Fruit fly (Drosophila melanogaster) whole organism, embryonic: Measurements from ENCODE around the gene tj.

Experiments
- Awh ChIP-seq: fragments of 200-800 bp; sonication (Bioruptor generic); IDR thresholded peaks from 2 replicates; pipeline ENCODE4, ENCODE4 v1.3.6; 2022; ENCODE audit warnings: missing biosample characterization, missing genetic modification characterization
- CG10366 ChIP-seq: fragments of 200-800 bp; sonication (Bioruptor generic); IDR thresholded peaks from 2 replicates; pipeline ENCODE4 v1.3.6; 2022; ENCODE audit warnings: missing biosample characterization, missing genetic modification characterization
- CG10462 ChIP-seq: fragments of 200-800 bp; sonication (Bioruptor generic); optimal IDR thresholded peaks from 2 replicates; lab custom pipeline; 2016; ENCODE audit warnings: missing biosample characterization, missing genetic modification characterization
- CG11093 ChIP-seq: fragments of 200-800 bp; sonication (Bioruptor generic); IDR thresholded peaks from 3 replicates; pipeline ENCODE4 v1.3.6; 2022; ENCODE audit warnings: missing biosample characterization, missing genetic modification characterization
- CG11247 ChIP-seq: fragments of 200-800 bp; sonication (Bioruptor generic); IDR thresholded peaks from 2 replicates; pipeline ENCODE4 v1.3.6; 2022; ENCODE audit warnings: missing biosample characterization, missing genetic modification characterization
- CG12219 ChIP-seq: fragments of 200-800 bp; sonication (Bioruptor generic); optimal IDR thresholded peaks from 3 replicates; lab custom pipeline; 2018; ENCODE audit warnings: missing biosample characterization, mild to moderate bottlenecking, missing genetic modification characterization
- CG13624 ChIP-seq: fragments of 200-800 bp; sonication (Bioruptor generic); optimal IDR thresholded peaks from 2 replicates; lab custom pipeline; 2016; ENCODE audit warnings: missing biosample characterization, missing genetic modification characterization
- CG14014 ChIP-seq: fragments of 200-800 bp; sonication (Bioruptor generic); IDR thresholded peaks from 2 replicates; pipeline ENCODE4 v1.3.6; 2022; ENCODE audit warnings: missing biosample characterization, missing genetic modification characterization
- CG14050 ChIP-seq: fragments of 200-800 bp; sonication (Bioruptor generic); IDR thresholded peaks from 3 replicates; pipeline ENCODE4 v1.3.6; 2022; ENCODE audit warnings: missing biosample characterization, missing genetic modification characterization
- CG15011 ChIP-seq: fragments of 200-800 bp; sonication (Bioruptor generic); optimal IDR thresholded peaks from 3 replicates; lab custom pipeline; 2018; ENCODE audit warnings: missing biosample characterization, mild to moderate bottlenecking, missing genetic modification characterization
- CG15601 ChIP-seq: fragments of 200-800 bp; sonication (Bioruptor generic); optimal IDR thresholded peaks from 3 replicates; lab custom pipeline; 2019; ENCODE audit warnings: missing biosample characterization, mild to moderate bottlenecking, missing genetic modification characterization, moderate library complexity
- CG16813 ChIP-seq: fragments of 200-800 bp; sonication (Bioruptor generic); IDR thresholded peaks from 3 replicates; pipeline ENCODE4 v1.3.6; 2022; ENCODE audit warnings: missing biosample characterization, missing genetic modification characterization; ENCODE audit not compliant: partially characterized antibody
- CG16863 ChIP-seq: fragments of 200-800 bp; sonication (Bioruptor generic); optimal IDR thresholded peaks from 3 replicates; lab custom pipeline; 2016; ENCODE audit warnings: missing biosample characterization, missing genetic modification characterization
- CG17328 ChIP-seq: fragments of 200-800 bp; sonication (Bioruptor generic); IDR thresholded peaks from 2 replicates; pipeline ENCODE4 v1.3.6; 2022; ENCODE audit warnings: missing biosample characterization, missing genetic modification characterization
- CG17829 ChIP-seq: fragments of 200-800 bp; optimal IDR thresholded peaks from 2 replicates; lab custom pipeline; 2019; ENCODE audit warnings: missing biosample characterization, mild to moderate bottlenecking, missing genetic modification characterization, moderate library complexity
- CG2199 ChIP-seq: fragments of 200-800 bp; sonication (Bioruptor generic); IDR thresholded peaks from 3 replicates; pipeline ENCODE4 v1.3.6; 2022; ENCODE audit warnings: missing biosample characterization, missing genetic modification characterization
- CG30403 ChIP-seq: fragments of 200-800 bp; sonication (Bioruptor generic); optimal IDR thresholded peaks from 3 replicates; lab custom pipeline; 2016; ENCODE audit warnings: missing biosample characterization, missing genetic modification characterization
- CG33557 ChIP-seq: fragments of 200-800 bp; sonication (Bioruptor generic); optimal IDR thresholded peaks from 2 replicates; lab custom pipeline; 2019; ENCODE audit warnings: missing biosample characterization, mild to moderate bottlenecking, missing genetic modification characterization, moderate library complexity
- CG3407 ChIP-seq: fragments of 200-800 bp; sonication (Bioruptor generic); optimal IDR thresholded peaks from 2 replicates; lab custom pipeline; 2018; ENCODE audit warnings: missing biosample characterization, mild to moderate bottlenecking, missing genetic modification characterization
- CG34422 ChIP-seq: fragments of 200-800 bp; sonication (Bioruptor generic); IDR thresholded peaks from 3 replicates; pipeline ENCODE4 v1.3.6; 2022; ENCODE audit warnings: missing biosample characterization, missing genetic modification characterization
- CG43689 ChIP-seq: fragments of 200-800 bp; sonication (Bioruptor generic); IDR thresholded peaks from 2 replicates; pipeline ENCODE4 v1.3.6; 2022; ENCODE audit warnings: missing biosample characterization, missing genetic modification characterization
- CG6813 ChIP-seq: fragments of 200-800 bp; sonication (Bioruptor generic); optimal IDR thresholded peaks from 2 replicates; lab custom pipeline; 2017; ENCODE audit warnings: missing biosample characterization, missing genetic modification characterization, mild to moderate bottlenecking, moderate library complexity, missing genetic modification reagents
- CG7786 ChIP-seq: fragments of 200-800 bp; sonication (Bioruptor generic); optimal IDR thresholded peaks from 2 replicates; lab custom pipeline; 2016; ENCODE audit warnings: missing biosample characterization, missing genetic modification characterization
- CG8089 ChIP-seq: fragments of 200-800 bp; sonication (Bioruptor generic); optimal IDR thresholded peaks from 3 replicates; lab custom pipeline; 2016; ENCODE audit warnings: missing biosample characterization, missing genetic modification characterization
- CG8924 ChIP-seq: fragments of 200-800 bp; optimal IDR thresholded peaks from 3 replicates; lab custom pipeline; 2019; ENCODE audit warnings: missing biosample characterization, mild to moderate bottlenecking, missing genetic modification characterization, moderate library complexity
- Camta ChIP-seq: fragments of 200-800 bp; sonication (Bioruptor generic); optimal IDR thresholded peaks from 2 replicates; lab custom pipeline; 2016; ENCODE audit warnings: missing biosample characterization, missing genetic modification characterization
- Ets65A ChIP-seq: fragments of 200-800 bp; sonication (Bioruptor generic); peaks from one replicate; lab custom pipeline; 2016; ENCODE audit warnings: missing biosample characterization, missing genetic modification characterization
- H15 ChIP-seq: fragments of 200-800 bp; sonication (Bioruptor generic); IDR thresholded peaks from 3 replicates; pipeline ENCODE4 v1.3.6; 2022; ENCODE audit warnings: missing biosample characterization, missing genetic modification characterization
- Hand ChIP-seq: fragments of 200-800 bp; sonication (Bioruptor generic); optimal IDR thresholded peaks from 2 replicates; lab custom pipeline; 2017; ENCODE audit warnings: mild to moderate bottlenecking, missing biosample characterization, missing genetic modification reagents, missing genetic modification characterization
- NfI ChIP-seq: fragments of 200-800 bp; sonication (Bioruptor generic); optimal IDR thresholded peaks from 3 replicates; lab custom pipeline; 2018; ENCODE audit warnings: missing biosample characterization, mild to moderate bottlenecking, missing genetic modification characterization, moderate library complexity
- PHDP ChIP-seq: fragments of 200-800 bp; sonication (Bioruptor generic); optimal IDR thresholded peaks from 3 replicates; lab custom pipeline; 2018; ENCODE audit warnings: missing biosample characterization, mild to moderate bottlenecking, missing genetic modification characterization, moderate library complexity
- Scr ChIP-seq: fragments of 200-800 bp; sonication (Bioruptor generic); IDR thresholded peaks from 2 replicates; pipeline ENCODE4 v1.3.6; 2022; ENCODE audit warnings: missing biosample characterization, missing genetic modification characterization; ENCODE audit not compliant: partially characterized antibody
- Sry-δ ChIP-seq: fragments of 200-800 bp; sonication (Bioruptor generic); optimal IDR thresholded peaks from 2 replicates; lab custom pipeline; 2016; ENCODE audit warnings: missing biosample characterization, missing genetic modification characterization
- Vsx1 ChIP-seq: fragments of 200-800 bp; sonication (Bioruptor generic); optimal IDR thresholded peaks from 2 replicates; lab custom pipeline; 2017; ENCODE audit warnings: missing biosample characterization, mild to moderate bottlenecking, missing genetic modification characterization, missing genetic modification reagents
- cato ChIP-seq: fragments of 200-800 bp; sonication (Bioruptor generic); optimal IDR thresholded peaks from 2 replicates; lab custom pipeline; 2016; ENCODE audit warnings: missing biosample characterization, missing genetic modification characterization, borderline replicate concordance
- dmrt11E ChIP-seq: fragments of 200-800 bp; sonication (Bioruptor generic); optimal IDR thresholded peaks from 3 replicates; lab custom pipeline; 2018; ENCODE audit warnings: missing biosample characterization, mild to moderate bottlenecking, missing genetic modification characterization, moderate library complexity
- fu2 ChIP-seq: fragments of 200-800 bp; sonication (Bioruptor generic); optimal IDR thresholded peaks from 2 replicates; lab custom pipeline; 2016; ENCODE audit warnings: missing biosample characterization, missing genetic modification characterization
- kah ChIP-seq: fragments of 200-800 bp; sonication (Bioruptor generic); optimal IDR thresholded peaks from 2 replicates; lab custom pipeline; 2018; ENCODE audit warnings: missing biosample characterization, mild to moderate bottlenecking, missing genetic modification characterization
- kay ChIP-seq: fragments of 200-800 bp; sonication (Bioruptor generic); optimal IDR thresholded peaks from 2 replicates; lab custom pipeline; 2016; ENCODE audit warnings: missing biosample characterization, missing genetic modification characterization
- ken ChIP-seq: fragments of 200-800 bp; sonication (Bioruptor generic); IDR thresholded peaks from 3 replicates; pipeline ENCODE4 v1.3.6; 2022; ENCODE audit warnings: missing biosample characterization, missing genetic modification characterization
- kni ChIP-seq: fragments of 200-800 bp; sonication (Bioruptor generic); optimal IDR thresholded peaks from 3 replicates; lab custom pipeline; 2017; ENCODE audit warnings: mild to moderate bottlenecking, missing biosample characterization, missing genetic modification reagents, missing genetic modification characterization
- lmd ChIP-seq: fragments of 200-800 bp; sonication (Bioruptor generic); IDR thresholded peaks from 2 replicates; pipeline ENCODE4 v1.3.6; 2022; ENCODE audit warnings: missing biosample characterization, missing genetic modification characterization
- onecut ChIP-seq: fragments of 200-800 bp; sonication (Bioruptor generic); IDR thresholded peaks from 2 replicates; pipeline ENCODE4 v1.3.6; 2022; ENCODE audit warnings: missing biosample characterization, missing genetic modification characterization
- otp ChIP-seq: fragments of 200-800 bp; sonication (Bioruptor generic); IDR thresholded peaks from 3 replicates; pipeline ENCODE4, ENCODE4 v1.3.6; 2022; ENCODE audit warnings: missing biosample characterization, missing genetic modification characterization
- pho ChIP-seq: fragments of 200-800 bp; sonication (Bioruptor generic); optimal IDR thresholded peaks from 2 replicates; lab custom pipeline; 2016; ENCODE audit warnings: missing biosample characterization, missing genetic modification characterization
- psq ChIP-seq: fragments of 200-800 bp; sonication (Bioruptor generic); optimal IDR thresholded peaks from 2 replicates; lab custom pipeline; 2017; ENCODE audit warnings: missing biosample characterization, missing genetic modification characterization
- row ChIP-seq: fragments of 200-800 bp; sonication (Bioruptor generic); IDR thresholded peaks from 3 replicates; pipeline ENCODE4 v1.3.6; 2022; ENCODE audit warnings: missing biosample characterization, missing genetic modification characterization
- schlank ChIP-seq: fragments of 200-800 bp; sonication (Bioruptor generic); optimal IDR thresholded peaks from 2 replicates; lab custom pipeline; 2018; ENCODE audit warnings: missing biosample characterization, mild to moderate bottlenecking, missing genetic modification characterization
- slbo ChIP-seq: fragments of 200-800 bp; sonication (Bioruptor generic); IDR thresholded peaks from 2 replicates; pipeline ENCODE4 v1.3.6; 2022; ENCODE audit warnings: missing biosample characterization, missing genetic modification characterization
- stwl ChIP-seq: fragments of 200-800 bp; sonication (Bioruptor generic); optimal IDR thresholded peaks from 3 replicates; lab custom pipeline; 2018; ENCODE audit warnings: missing biosample characterization, mild to moderate bottlenecking, missing genetic modification characterization, moderate library complexity

The tj gene

DNA sequence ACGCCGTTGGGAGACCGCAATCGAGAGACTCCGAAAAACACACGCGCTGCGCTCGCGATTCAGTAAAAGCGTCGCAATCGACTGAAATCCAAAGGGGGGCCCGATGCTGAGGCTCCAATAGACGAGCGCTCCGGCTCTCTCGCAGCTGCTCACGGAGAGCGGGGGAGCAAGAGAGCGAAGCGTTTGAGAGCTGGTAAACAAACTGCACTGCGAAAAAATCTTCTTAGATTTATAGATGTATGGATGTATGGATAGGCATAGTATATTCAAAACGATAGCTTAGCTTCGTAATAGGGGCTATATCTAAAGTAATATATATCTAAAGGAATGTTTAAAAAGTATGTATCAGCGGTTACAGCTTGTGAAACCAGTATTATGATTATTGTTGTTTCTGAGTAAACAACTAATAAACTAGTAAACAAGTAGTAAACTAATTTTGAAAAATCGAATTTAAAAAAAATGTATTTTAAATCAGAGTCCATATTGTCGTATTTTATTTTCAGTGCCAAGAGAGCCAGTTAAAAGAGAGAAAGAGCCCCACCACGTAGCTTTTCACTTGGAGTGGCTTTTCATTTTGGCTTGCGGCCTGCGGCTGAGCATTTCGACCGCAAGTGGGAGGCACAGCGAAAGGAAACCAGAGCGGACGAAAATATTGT lies 40.5 kb upstream of the tj start, which contains the start of the genes Alp12 and CG13085 (continued):
- TF ChIP-seq CG11247 (GFP tag; lab: Robert Waterston, UW), result peak; percentile 92
- TF ChIP-seq CG14014 (GFP tag; lab: Robert Waterston, UW), result peak; percentile 95
- TF ChIP-seq CG10462 (GFP tag; lab: Kevin White, UChicago), result peak; percentile 96
- peak; percentile 95 for TF ChIP-seq CG34422 (GFP tag; lab: Robert Waterston, UW)
- TF ChIP-seq lmd (GFP tag; lab: Robert Waterston, UW), result peak; percentile 98
- TF ChIP-seq stwl (tag; lab: Kevin White, UChicago), result peak; percentile 31
- TF ChIP-seq Scr, result no peak
- TF ChIP-seq CG15011 (GFP tag; lab: Kevin White, UChicago), result peak; percentile 99
- peak; percentile 99 for TF ChIP-seq CG8924
- TF ChIP-seq otp, result peak; percentile 90
- TF ChIP-seq CG16863 (GFP tag; lab: Kevin White, UChicago), result peak; percentile 95
- peak; percentile 92 for TF ChIP-seq H15
- peak; percentile 96 for TF ChIP-seq CG13624 (GFP tag; lab: Kevin White, UChicago)
- TF ChIP-seq Awh (GFP tag; lab: Robert Waterston, UW), result peak; percentile 91; the same call in 1 of the 2 replicates
- peak; percentile 89 for TF ChIP-seq CG43689 (GFP tag; lab: Robert Waterston, UW)
- peak; percentile 85 for TF ChIP-seq psq (GFP tag; lab: Kevin White, UChicago)
- TF ChIP-seq kni (GFP tag; lab: Kevin White, UChicago), result peak; percentile 97
- peak; percentile 93 for TF ChIP-seq CG17328
- peak; percentile 96 for TF ChIP-seq CG3407 (GFP tag; lab: Kevin White, UChicago)
- TF ChIP-seq Ets65A (GFP tag; lab: Kevin White, UChicago), result peak; percentile 98
- peak; percentile 93 for TF ChIP-seq kah (GFP tag; lab: Kevin White, UChicago)
- TF ChIP-seq NfI (GFP tag; lab: Kevin White, UChicago), result peak; percentile 98
- peak; percentile 95 for TF ChIP-seq pho (GFP tag; lab: Kevin White, UChicago)
- TF ChIP-seq CG11093, result peak; percentile 95
- TF ChIP-seq CG7786 (GFP tag; lab: Kevin White, UChicago), result peak; percentile 92
- TF ChIP-seq CG2199 (GFP tag; lab: Robert Waterston, UW), result 0 out of 3 replicates have a peak, but pooled peaks have one; percentile 86
- TF ChIP-seq Camta (GFP tag; lab: Kevin White, UChicago), result peak; percentile 96
- peak; percentile 98 for TF ChIP-seq CG17829 (tag; lab: Kevin White, UChicago)
- TF ChIP-seq CG12219 (GFP tag; lab: Kevin White, UChicago), result peak; percentile 97
- peak; percentile 96 for TF ChIP-seq CG33557
- peak; percentile 58 for TF ChIP-seq Sry-δ (GFP tag; lab: Kevin White, UChicago)
- TF ChIP-seq onecut (GFP tag; lab: Robert Waterston, UW), result peak; percentile 90
- peak; percentile 95 for TF ChIP-seq kay (GFP tag; lab: Kevin White, UChicago)
- peak; percentile 98 for TF ChIP-seq PHDP (tag; lab: Kevin White, UChicago)
- peak; percentile 92 for TF ChIP-seq fu2 (GFP tag; lab: Kevin White, UChicago)
- peak; percentile 98 for TF ChIP-seq CG15601 (tag; lab: Kevin White, UChicago)
- peak; percentile 95 for TF ChIP-seq CG14050
- peak; percentile 84 for TF ChIP-seq CG8089 (GFP tag; lab: Kevin White, UChicago)
- TF ChIP-seq slbo (GFP tag; lab: Robert Waterston, UW), result peak; percentile 96
- TF ChIP-seq row, result peak; percentile 99
- peak; percentile 92; the same call in 2 of the 3 replicates for TF ChIP-seq ken (GFP tag; lab: Robert Waterston, UW)
- TF ChIP-seq CG6813 (GFP tag; lab: Kevin White, UChicago), result peak; percentile 97
- TF ChIP-seq dmrt11E (tag; lab: Kevin White, UChicago), result peak; percentile 94
- TF ChIP-seq CG10366, result peak; percentile 94
- peak; percentile 99 for TF ChIP-seq Hand (GFP tag; lab: Kevin White, UChicago)
- TF ChIP-seq schlank (tag; lab: Kevin White, UChicago), result peak; percentile 93
- TF ChIP-seq CG16813 (GFP tag; lab: Robert Waterston, UW), result no peak
- peak; percentile 99 for TF ChIP-seq CG30403 (GFP tag; lab: Kevin White, UChicago)
- TF ChIP-seq cato (GFP tag; lab: Kevin White, UChicago), result peak; percentile 94
- peak; percentile 96 for TF ChIP-seq Vsx1 (GFP tag; lab: Kevin White, UChicago)
